Worm (Caenorhabditis elegans) whole organism, L1 larva: ENCODE measurements around the gene Y39E4B.5.

Experiments used
- alr-1 ChIP-seq: fragments of 200-800 bp; sonication (Bioruptor generic); optimal IDR thresholded peaks from 2 replicates; lab custom pipeline; 2018; ENCODE audit warnings: borderline replicate concordance, mild to moderate bottlenecking, missing genetic modification characterization, missing compliant biosample characterization
- dpl-1 ChIP-seq, 3 experiments: fragments of 150-350 bp in 2 of 3; sonication (generic microtip) in 1 of 3; optimal IDR thresholded peaks; 2 replicates each; lab custom pipeline; 2014 to 2017; ENCODE audit warnings: missing biosample characterization in 3 of 3, missing genetic modification characterization in 3 of 3, missing genetic modification reagents in 3 of 3
- jun-1 ChIP-seq: fragments of 150-350 bp; optimal IDR thresholded peaks from 2 replicates; lab custom pipeline; 2014; ENCODE audit warnings: missing biosample characterization, missing genetic modification reagents, missing genetic modification characterization
- lin-13 ChIP-seq: fragments of 150-350 bp; optimal IDR thresholded peaks from 2 replicates; lab custom pipeline; 2014; ENCODE audit warnings: missing biosample characterization, missing genetic modification reagents, missing genetic modification characterization
- nhr-12 ChIP-seq: sonication (generic microtip); optimal IDR thresholded peaks from 2 replicates; lab custom pipeline; 2017; ENCODE audit warnings: missing biosample characterization, missing genetic modification characterization
- nhr-28 ChIP-seq: fragments of 150-350 bp; optimal IDR thresholded peaks from 2 replicates; lab custom pipeline; 2014; ENCODE audit warnings: missing biosample characterization, missing genetic modification characterization
- nhr-71 ChIP-seq: sonication (generic microtip); optimal IDR thresholded peaks from 2 replicates; lab custom pipeline; 2016; ENCODE audit warnings: mild to moderate bottlenecking, missing genetic modification characterization, moderate library complexity, missing compliant biosample characterization
- nhr-77 ChIP-seq: fragments of 150-350 bp; optimal IDR thresholded peaks from 2 replicates; lab custom pipeline; 2014; ENCODE audit warnings: missing biosample characterization, missing genetic modification characterization
- swsn-7 ChIP-seq: sonication (generic microtip); optimal IDR thresholded peaks from 2 replicates; lab custom pipeline; 2016; ENCODE audit warnings: missing genetic modification characterization, missing compliant biosample characterization
- tbx-2 ChIP-seq: sonication (generic microtip); optimal IDR thresholded peaks from 2 replicates; lab custom pipeline; 2016; ENCODE audit warnings: missing genetic modification characterization, missing compliant biosample characterization
- zag-1 ChIP-seq: fragments of 150-350 bp; optimal IDR thresholded peaks from 2 replicates; lab custom pipeline; 2014; ENCODE audit warnings: missing biosample characterization, missing genetic modification characterization

ce11 chrIII:13212366-13212765 lies 42.6 kb downstream of the Y39E4B.5 start, which contains the start of gene tsp-3:
- TF ChIP-seq tbx-2 (tag; lab: Kevin White, UChicago) (no peak), zag-1 (tag; lab: Kevin White, UChicago) (no peak), nhr-77 (tag; lab: Kevin White, UChicago) (no peak), nhr-12 (no peak), dpl-1 (GFP tag; optimal IDR thresholded peaks at IDR 0.05; lab: Kevin White, UChicago) (no peak), alr-1 (tag; lab: Kevin White, UChicago) (no peak), jun-1 (no peak), swsn-7 (no peak), nhr-71 (tag; lab: Kevin White, UChicago) (no peak), nhr-28 (tag; lab: Kevin White, UChicago) (no peak), lin-13 (GFP tag; lab: Kevin White, UChicago) (no peak)
